Worm (Caenorhabditis elegans): Measurements from ENCODE around the gene srt-69.
A peak's percentile ranks its signal among the peaks of the same experiment; 100 is the strongest.

ce11 chrV:5223044-5223443 lies 42.4 kb downstream of the srt-69 start, which contains the start of gene Y49G5B.1:
- TF ChIP-seq elt-2 (tag; optimal IDR thresholded peaks at IDR 0.05) (peak; percentile 2), egl-5 (tag; optimal IDR thresholded peaks at IDR 0.05) (no peak), nhr-237 (tag; optimal IDR thresholded peaks at IDR 0.05) (no peak), hmg-11 (tag; optimal IDR thresholded peaks at IDR 0.05) (no peak)
